Worm (Caenorhabditis elegans) whole organism, L1 larva: ENCODE data around the gene hrg-10.

Experiments used
- F16B12.6 ChIP-seq: fragments of 150-350 bp; optimal IDR thresholded peaks from 2 replicates; lab custom pipeline; 2014; ENCODE audit warnings: missing biosample characterization, missing genetic modification characterization
- aha-1 ChIP-seq: fragments of 150-350 bp; optimal IDR thresholded peaks from 2 replicates; lab custom pipeline; 2014; ENCODE audit warnings: missing biosample characterization, missing genetic modification characterization
- alr-1 ChIP-seq: fragments of 200-800 bp; sonication (Bioruptor generic); optimal IDR thresholded peaks from 2 replicates; lab custom pipeline; 2018; ENCODE audit warnings: borderline replicate concordance, mild to moderate bottlenecking, missing genetic modification characterization, missing compliant biosample characterization
- blmp-1 ChIP-seq: fragments of 150-350 bp; optimal IDR thresholded peaks from 2 replicates; lab custom pipeline; 2014; ENCODE audit warnings: missing biosample characterization, missing genetic modification characterization
- ceh-8 ChIP-seq: fragments of 200-800 bp; sonication (Bioruptor generic); optimal IDR thresholded peaks from 2 replicates; lab custom pipeline; 2018; ENCODE audit warnings: mild to moderate bottlenecking, missing genetic modification characterization, moderate library complexity, missing compliant biosample characterization
- ceh-88 ChIP-seq: fragments of 200-800 bp; sonication (Bioruptor generic); IDR thresholded peaks from 2 replicates; pipeline ENCODE4 v1.3.6; 2022; ENCODE audit warnings: missing genetic modification characterization, missing compliant biosample characterization
- ces-1 ChIP-seq: fragments of 150-350 bp; optimal IDR thresholded peaks from 2 replicates; lab custom pipeline; 2014; ENCODE audit warnings: missing biosample characterization, missing genetic modification reagents, missing genetic modification characterization
- dsc-1 ChIP-seq: sonication (generic microtip); optimal IDR thresholded peaks from 2 replicates; lab custom pipeline; 2016; ENCODE audit warnings: mild to moderate bottlenecking, missing genetic modification characterization, missing compliant biosample characterization
- efl-1 ChIP-seq, 4 experiments: fragments of 150-350 bp; optimal IDR thresholded peaks in 3 of 4; peaks in 1 of 4; 1 replicate in 1 of 4; 2 replicates in 3 of 4; lab custom pipeline; 2014; ENCODE audit warnings: missing biosample characterization in 2 of 4, missing genetic modification characterization in 2 of 4, missing genetic modification reagents in 2 of 4
- elt-3 ChIP-seq, 6 experiments: fragments of 150-350 bp in 1 of 6; sonication (generic microtip); optimal IDR thresholded peaks; 2 replicates each; lab custom pipeline; 2017 to 2018; ENCODE audit warnings: missing biosample characterization in 6 of 6, missing genetic modification characterization in 6 of 6, inconsistent platforms in 1 of 6
- ets-5 ChIP-seq: fragments of 200-800 bp; sonication (Bioruptor generic); IDR thresholded peaks from 2 replicates; pipeline ENCODE4 v1.3.6; 2022; ENCODE audit warnings: missing genetic modification characterization, missing compliant biosample characterization
- fkh-4 ChIP-seq: sonication (generic microtip); optimal IDR thresholded peaks from 2 replicates; lab custom pipeline; 2016; ENCODE audit warnings: missing compliant biosample characterization, missing genetic modification characterization, borderline replicate concordance
- fkh-8 ChIP-seq: sonication (generic microtip); optimal IDR thresholded peaks from 2 replicates; lab custom pipeline; 2016; ENCODE audit warnings: mild to moderate bottlenecking, missing genetic modification characterization, missing compliant biosample characterization
- grh-1 ChIP-seq: fragments of 200-800 bp; sonication (Bioruptor generic); IDR thresholded peaks from 2 replicates; pipeline ENCODE4 v1.3.6; 2022; ENCODE audit warnings: missing genetic modification reagents, missing genetic modification characterization, missing compliant biosample characterization
- hpl-2 ChIP-seq: fragments of 150-350 bp; optimal IDR thresholded peaks from 2 replicates; lab custom pipeline; 2014; ENCODE audit warnings: missing biosample characterization, missing genetic modification reagents, missing genetic modification characterization
- irx-1 ChIP-seq: sonication (generic microtip); optimal IDR thresholded peaks from 2 replicates; lab custom pipeline; 2016; ENCODE audit warnings: missing genetic modification characterization, missing compliant biosample characterization
- isw-1 ChIP-seq: fragments of 200-800 bp; sonication (Bioruptor generic); IDR thresholded peaks from 2 replicates; pipeline ENCODE4 v1.3.6; 2022; ENCODE audit warnings: missing genetic modification characterization, missing compliant biosample characterization
- jun-1 ChIP-seq: fragments of 150-350 bp; optimal IDR thresholded peaks from 2 replicates; lab custom pipeline; 2014; ENCODE audit warnings: missing biosample characterization, missing genetic modification reagents, missing genetic modification characterization
- lin-13 ChIP-seq: fragments of 150-350 bp; optimal IDR thresholded peaks from 2 replicates; lab custom pipeline; 2014; ENCODE audit warnings: missing biosample characterization, missing genetic modification reagents, missing genetic modification characterization
- lin-15B ChIP-seq: fragments of 150-350 bp; sonication (generic microtip); optimal IDR thresholded peaks from 3 replicates; lab custom pipeline; 2014; ENCODE audit warnings: missing biosample characterization, missing genetic modification characterization
- lin-39 ChIP-seq: fragments of 150-350 bp; optimal IDR thresholded peaks from 2 replicates; lab custom pipeline; 2014; ENCODE audit warnings: missing biosample characterization, missing genetic modification reagents, missing genetic modification characterization
- lsy-2 ChIP-seq, 2 experiments: fragments of 150-350 bp; optimal IDR thresholded peaks; 2 replicates each; lab custom pipeline; 2014; ENCODE audit warnings: missing biosample characterization in 2 of 2, missing genetic modification characterization in 2 of 2
- mab-9 ChIP-seq: fragments of 200-800 bp; sonication (Bioruptor generic); IDR thresholded peaks from 2 replicates; pipeline ENCODE4 v1.3.6; 2022; ENCODE audit warnings: missing genetic modification reagents, missing genetic modification characterization, missing compliant biosample characterization
- mep-1 ChIP-seq: fragments of 150-350 bp; optimal IDR thresholded peaks from 2 replicates; lab custom pipeline; 2014; ENCODE audit warnings: missing biosample characterization, missing genetic modification characterization
- nhr-11 ChIP-seq: fragments of 150-350 bp; optimal IDR thresholded peaks from 2 replicates; lab custom pipeline; 2014; ENCODE audit warnings: missing biosample characterization, missing genetic modification characterization
- nhr-19 ChIP-seq: fragments of 200-800 bp; sonication (Bioruptor generic); conservative IDR thresholded peaks from 2 replicates; pipeline ENCODE4 v1.3.6; 2022; ENCODE audit warnings: missing genetic modification characterization, missing compliant biosample characterization
- nhr-237 ChIP-seq: fragments of 150-350 bp; optimal IDR thresholded peaks from 2 replicates; lab custom pipeline; 2014; ENCODE audit warnings: missing biosample characterization, missing genetic modification characterization
- nhr-71 ChIP-seq: sonication (generic microtip); optimal IDR thresholded peaks from 2 replicates; lab custom pipeline; 2016; ENCODE audit warnings: mild to moderate bottlenecking, missing genetic modification characterization, moderate library complexity, missing compliant biosample characterization
- nhr-77 ChIP-seq: fragments of 150-350 bp; optimal IDR thresholded peaks from 2 replicates; lab custom pipeline; 2014; ENCODE audit warnings: missing biosample characterization, missing genetic modification characterization
- nhr-84 ChIP-seq: sonication (generic microtip); optimal IDR thresholded peaks from 2 replicates; lab custom pipeline; 2017; ENCODE audit warnings: missing biosample characterization, missing genetic modification characterization
- nhr-85 ChIP-seq: sonication (generic microtip); peaks from one replicate; lab custom pipeline; 2016; ENCODE audit warnings: missing genetic modification characterization, inconsistent platforms, missing compliant biosample characterization
- pag-3 ChIP-seq: sonication (generic microtip); optimal IDR thresholded peaks from 2 replicates; lab custom pipeline; 2017; ENCODE audit warnings: missing genetic modification characterization, mild to moderate bottlenecking, missing compliant biosample characterization, antibody characterized with exemption, borderline replicate concordance; ENCODE audit not compliant: insufficient read depth
- rnt-1 ChIP-seq: sonication (generic microtip); optimal IDR thresholded peaks from 2 replicates; lab custom pipeline; 2016; ENCODE audit warnings: mild to moderate bottlenecking, missing genetic modification characterization, moderate library complexity, missing compliant biosample characterization
- skn-1 ChIP-seq: fragments of 150-350 bp; optimal IDR thresholded peaks from 2 replicates; lab custom pipeline; 2014; ENCODE audit warnings: missing biosample characterization, missing genetic modification characterization
- snpc-4 ChIP-seq: fragments of 150-350 bp; optimal IDR thresholded peaks from 2 replicates; lab custom pipeline; 2014; ENCODE audit warnings: missing biosample characterization, missing genetic modification characterization
- snu-23 ChIP-seq: sonication (generic microtip); optimal IDR thresholded peaks from 2 replicates; lab custom pipeline; 2016; ENCODE audit warnings: missing genetic modification characterization, missing compliant biosample characterization
- sox-4 ChIP-seq: sonication (generic microtip); optimal IDR thresholded peaks from 2 replicates; lab custom pipeline; 2016; ENCODE audit warnings: missing genetic modification characterization, missing compliant biosample characterization
- sup-37 ChIP-seq: fragments of 200-800 bp; sonication (Bioruptor generic); optimal IDR thresholded peaks from 2 replicates; lab custom pipeline; 2018; ENCODE audit warnings: mild to moderate bottlenecking, missing genetic modification characterization, missing compliant biosample characterization
- swsn-7 ChIP-seq: sonication (generic microtip); optimal IDR thresholded peaks from 2 replicates; lab custom pipeline; 2016; ENCODE audit warnings: missing genetic modification characterization, missing compliant biosample characterization
- unc-130 ChIP-seq: fragments of 150-350 bp; optimal IDR thresholded peaks from 2 replicates; lab custom pipeline; 2017; ENCODE audit warnings: missing biosample characterization, missing genetic modification characterization, inconsistent platforms
- unc-30 ChIP-seq: sonication (generic microtip); optimal IDR thresholded peaks from 2 replicates; lab custom pipeline; 2017; ENCODE audit warnings: missing biosample characterization, missing genetic modification characterization
- unc-62 ChIP-seq: fragments of 150-350 bp; optimal IDR thresholded peaks from 2 replicates; lab custom pipeline; 2014; ENCODE audit warnings: missing biosample characterization, missing genetic modification reagents, missing genetic modification characterization
- unc-86 ChIP-seq: sonication (generic microtip); optimal IDR thresholded peaks from 2 replicates; lab custom pipeline; 2016; ENCODE audit warnings: missing genetic modification characterization, missing compliant biosample characterization
- unc-98 ChIP-seq: fragments of 200-800 bp; sonication (Bioruptor generic); IDR thresholded peaks from 2 replicates; pipeline ENCODE4 v1.3.6; 2022; ENCODE audit warnings: missing genetic modification characterization, missing compliant biosample characterization
- xbp-1 ChIP-seq: sonication (generic microtip); optimal IDR thresholded peaks from 2 replicates; lab custom pipeline; 2016; ENCODE audit warnings: missing genetic modification characterization, missing compliant biosample characterization
- zag-1 ChIP-seq: fragments of 150-350 bp; optimal IDR thresholded peaks from 2 replicates; lab custom pipeline; 2014; ENCODE audit warnings: missing biosample characterization, missing genetic modification characterization
- ztf-11 ChIP-seq, 2 experiments: sonication (generic microtip); optimal IDR thresholded peaks; 2 replicates each; lab custom pipeline; 2016 to 2017; ENCODE audit warnings: missing genetic modification characterization in 2 of 2, missing biosample characterization in 1 of 2, missing compliant biosample characterization in 1 of 2
- ztf-4 ChIP-seq: fragments of 150-350 bp; optimal IDR thresholded peaks from 2 replicates; lab custom pipeline; 2014; ENCODE audit warnings: missing biosample characterization, missing genetic modification characterization

Gene hrg-10

DNA sequence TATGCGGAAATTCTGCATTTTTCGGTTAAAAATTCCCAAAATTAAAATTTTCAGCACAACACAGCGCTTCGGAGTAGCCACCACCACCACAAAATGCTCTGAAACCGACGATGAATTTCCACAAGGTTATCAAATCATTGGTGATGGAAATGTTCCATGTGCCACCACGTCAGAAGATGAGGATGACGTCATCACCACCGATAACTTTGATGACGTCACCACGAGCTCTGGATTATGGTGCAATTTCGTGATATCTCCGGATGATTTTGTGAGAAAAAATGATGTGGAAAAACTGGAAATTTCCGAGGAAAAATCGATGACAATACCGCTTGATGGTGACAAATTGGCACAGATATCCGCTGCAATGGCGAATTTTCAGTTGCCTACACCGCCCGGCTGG, 35.9 kb upstream of the hrg-10 start:
- TF ChIP-seq ztf-11 (tag; optimal IDR thresholded peaks at IDR 0.05; lab: Kevin White, UChicago): no peak
- no peak for TF ChIP-seq efl-1 (optimal IDR thresholded peaks at IDR 0.05; lab: Kevin White, UChicago)
- peak in 1 of 2 experiments; percentile 25 for TF ChIP-seq efl-1 (GFP tag; optimal IDR thresholded peaks at IDR 0.05 in 1 of 2; lab: Kevin White, UChicago)

DNA sequence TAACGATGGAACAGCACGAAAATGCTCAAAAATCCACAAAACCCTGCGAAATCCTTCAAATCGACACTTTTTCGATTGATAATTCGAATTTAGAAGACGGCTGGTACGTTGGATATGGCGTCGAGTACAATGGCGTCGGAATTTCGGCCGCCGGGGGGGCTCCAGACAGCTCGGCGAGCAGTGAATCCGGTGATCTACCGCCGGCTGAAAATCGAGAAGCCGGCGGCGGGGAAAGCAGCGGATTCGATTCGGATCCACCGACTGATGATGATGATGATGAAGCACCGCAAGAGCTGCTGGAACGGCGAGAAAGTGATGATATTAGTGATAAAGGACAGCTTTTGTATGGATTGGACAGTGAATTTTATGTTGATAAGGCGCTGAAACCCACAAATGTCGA, 33.8 kb upstream of the hrg-10 start:
- TF ChIP-seq fkh-8 (tag; lab: Kevin White, UChicago) (no peak), unc-86 (tag; lab: Kevin White, UChicago) (no peak), grh-1 (no peak), irx-1 (no peak), alr-1 (no peak), aha-1 (tag; lab: Kevin White, UChicago) (no peak)

DNA sequence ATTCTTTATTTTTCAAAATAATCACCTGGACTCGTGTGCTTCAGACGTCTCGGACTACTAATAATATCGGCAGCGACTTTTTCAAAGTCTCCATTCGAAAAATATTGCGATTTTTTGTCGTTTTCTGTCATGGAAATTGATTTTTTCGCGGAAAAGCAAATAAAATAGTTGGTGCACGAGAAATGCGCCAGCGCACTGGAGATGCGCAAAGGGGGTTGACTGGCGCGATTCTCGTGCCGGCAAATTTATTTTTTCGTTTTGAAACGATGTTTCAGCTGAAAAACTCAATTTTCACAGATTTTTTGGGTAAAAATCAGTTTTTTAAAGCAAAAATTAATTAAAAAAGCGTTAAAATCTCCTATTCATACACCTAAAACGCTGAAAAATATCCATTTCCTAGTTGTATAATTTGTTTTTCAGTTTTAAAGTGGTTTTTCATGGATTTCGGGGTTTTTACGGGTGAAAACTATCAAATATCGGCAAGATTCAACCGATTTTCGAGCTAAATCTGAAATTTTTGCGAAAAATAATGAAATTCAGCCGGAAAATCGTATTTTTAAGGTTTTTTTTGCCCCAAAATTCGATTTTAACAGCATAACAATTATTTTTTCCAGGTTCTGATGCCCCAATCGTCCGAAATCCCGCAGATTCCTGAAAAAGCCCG, 33.3 kb upstream of the hrg-10 start, which contains the start of the genes reps-1 and Y39B6A.37:
Gene reps-1, minus strand, starts transcription at position 263 of the 664 bp plus-strand sequence.
Gene Y39B6A.37, plus strand, starts transcription at position 614 of the 664 bp plus-strand sequence.
- TF ChIP-seq unc-130 (tag; lab: Kevin White, UChicago): peak; percentile 67
- TF ChIP-seq blmp-1 (tag; lab: Kevin White, UChicago): peak; percentile 42
- TF ChIP-seq dsc-1 (tag; lab: Kevin White, UChicago): peak; percentile 77
- TF ChIP-seq ztf-11 (tag; optimal IDR thresholded peaks at IDR 0.05; lab: Kevin White, UChicago): peak in 1 of 2 experiments; percentile 46
- TF ChIP-seq nhr-77 (tag; lab: Kevin White, UChicago): peak; percentile 16
- TF ChIP-seq unc-62 (GFP tag; lab: Kevin White, UChicago): no peak
- peak; percentile 67 for TF ChIP-seq skn-1
- peak; percentile 75 for TF ChIP-seq jun-1 (tag; lab: Kevin White, UChicago)
- TF ChIP-seq rnt-1 (tag; lab: Kevin White, UChicago): peak; percentile 90
- TF ChIP-seq nhr-237: peak; percentile 17
- peak; percentile 88 for TF ChIP-seq mep-1
- TF ChIP-seq unc-30 (tag; lab: Kevin White, UChicago): no peak
- peak; percentile 76 to 79 for TF ChIP-seq lsy-2 (tag; optimal IDR thresholded peaks at IDR 0.05; lab: Kevin White, UChicago)
- TF ChIP-seq nhr-71 (tag; lab: Kevin White, UChicago): peak; percentile 86
- no peak for TF ChIP-seq zag-1
- peak; percentile 24 for TF ChIP-seq ztf-4 (tag; lab: Kevin White, UChicago)
- peak; percentile 62 for TF ChIP-seq snpc-4 (tag; lab: Kevin White, UChicago)
- no peak for TF ChIP-seq nhr-84
- TF ChIP-seq ces-1 (GFP tag; lab: Kevin White, UChicago): no peak
- TF ChIP-seq fkh-4: peak; percentile 43
- peak; percentile 38 for TF ChIP-seq lin-15B
- peak; percentile 79 for TF ChIP-seq mab-9 (GFP tag; lab: Robert Waterston, UW)
- TF ChIP-seq F16B12.6 (tag; lab: Kevin White, UChicago): peak; percentile 39
- no peak for TF ChIP-seq ets-5 (GFP tag; lab: Robert Waterston, UW)
- peak; percentile 53 for TF ChIP-seq sup-37 (GFP tag; lab: Kevin White, UChicago)
- TF ChIP-seq ceh-88 (GFP tag; lab: Robert Waterston, UW): no peak
- TF ChIP-seq sox-4: peak; percentile 56
- peak; percentile 42 for TF ChIP-seq nhr-11 (tag; lab: Kevin White, UChicago)
- TF ChIP-seq irx-1: peak; percentile 72
- peak; percentile 75 for TF ChIP-seq xbp-1
- TF ChIP-seq nhr-85 (tag; lab: Kevin White, UChicago): peak; percentile 85
- TF ChIP-seq elt-3 (tag; optimal IDR thresholded peaks at IDR 0.05; lab: Kevin White, UChicago): peak in 1 of 6 experiments; percentile 9
- TF ChIP-seq aha-1 (tag; lab: Kevin White, UChicago): no peak
- TF ChIP-seq pag-3: no peak
- TF ChIP-seq unc-98 (GFP tag; lab: Robert Waterston, UW): peak; percentile 55; the same call in 1 of the 2 replicates
- peak; percentile 85 for TF ChIP-seq snu-23 (GFP tag; lab: Kevin White, UChicago)
- peak; percentile 55 for TF ChIP-seq ceh-8
- TF ChIP-seq swsn-7 (tag; lab: Kevin White, UChicago): peak; percentile 82
- peak; percentile 69 for TF ChIP-seq isw-1 (GFP tag; lab: Robert Waterston, UW)
- peak; percentile 9 for TF ChIP-seq hpl-2 (GFP tag; lab: Kevin White, UChicago)
- peak; percentile 93 for TF ChIP-seq nhr-19 (GFP tag; lab: Robert Waterston, UW)
- TF ChIP-seq lin-13 (GFP tag; lab: Kevin White, UChicago): peak; percentile 73
- peak; percentile 57 for TF ChIP-seq lin-39 (tag; lab: Kevin White, UChicago)
